Fruit fly (Drosophila melanogaster): ENCODE results near the gene Ugt37E1.

DNA sequence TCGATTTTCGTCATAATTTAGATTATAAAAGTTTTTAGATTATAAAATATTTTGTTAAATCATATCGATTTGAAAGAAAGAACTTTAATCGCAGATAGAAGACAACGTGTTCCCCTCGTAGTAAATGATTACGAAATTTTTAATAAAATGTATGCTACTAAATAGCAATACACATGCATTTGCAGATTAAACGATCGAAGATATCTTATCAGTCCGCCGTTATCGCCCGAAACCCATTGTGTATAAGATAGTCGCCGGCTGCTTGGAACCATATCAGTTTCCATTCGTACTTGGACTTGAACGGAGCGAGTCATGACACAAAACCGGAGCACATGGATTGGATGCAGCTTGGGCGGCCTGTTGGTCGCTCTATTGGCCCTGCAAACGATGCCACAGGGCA is 3.1 kb downstream of the Ugt37E1 start:
- no peak for TF ChIP-seq CG2875 (GFP tag; optimal IDR thresholded peaks at IDR 0.05)
- TF ChIP-seq CG9876 (GFP tag; optimal IDR thresholded peaks at IDR 0.05): no peak

Measured in whole organism, embryonic.